Worm (Caenorhabditis elegans) whole organism, mixed stage, embryonic: ENCODE measurements around the gene gtl-1.
A peak's percentile ranks its signal among the peaks of the same experiment; 100 is the strongest.
"Not testable (repeated sequence)": the region's sequence is repeated elsewhere in the genome, so short reads cannot be mapped to it uniquely, and the experiment has no call there.

Source experiments
- M03D4.4 ChIP-seq: sonication (generic microtip); optimal IDR thresholded peaks from 2 replicates; lab custom pipeline; 2017; ENCODE audit warnings: mild to moderate bottlenecking, missing genetic modification characterization, missing compliant biosample characterization
- bed-3 ChIP-seq: fragments of 200-800 bp; sonication (Bioruptor generic); optimal IDR thresholded peaks from 3 replicates; lab custom pipeline; 2018; ENCODE audit warnings: mild to moderate bottlenecking, missing genetic modification characterization, moderate library complexity, missing compliant biosample characterization
- blmp-1 ChIP-seq: fragments of 150-350 bp; optimal IDR thresholded peaks from 2 replicates; lab custom pipeline; 2014; ENCODE audit warnings: missing biosample characterization, missing genetic modification characterization
- ceh-39 ChIP-seq: fragments of 150-350 bp; optimal IDR thresholded peaks from 2 replicates; lab custom pipeline; 2014; ENCODE audit warnings: missing biosample characterization, missing genetic modification characterization
- ceh-43 ChIP-seq: fragments of 200-800 bp; sonication (Bioruptor generic); optimal IDR thresholded peaks from 2 replicates; lab custom pipeline; 2018; ENCODE audit warnings: mild to moderate bottlenecking, missing genetic modification characterization, moderate library complexity, missing compliant biosample characterization
- ceh-83 ChIP-seq: fragments of 200-800 bp; sonication (Bioruptor generic); optimal IDR thresholded peaks from 2 replicates; lab custom pipeline; 2018; ENCODE audit warnings: mild to moderate bottlenecking, missing genetic modification characterization, missing compliant biosample characterization
- ces-1 ChIP-seq: fragments of 150-350 bp; optimal IDR thresholded peaks from 2 replicates; lab custom pipeline; 2014; ENCODE audit warnings: missing biosample characterization, missing genetic modification reagents, missing genetic modification characterization
- cnd-1 ChIP-seq: fragments of 200-800 bp; sonication (Bioruptor generic); optimal IDR thresholded peaks from 2 replicates; lab custom pipeline; 2018; ENCODE audit warnings: mild to moderate bottlenecking, missing genetic modification characterization, missing compliant biosample characterization
- drap-1 ChIP-seq: fragments of 200-800 bp; sonication (Bioruptor generic); optimal IDR thresholded peaks from 3 replicates; lab custom pipeline; 2018; ENCODE audit warnings: mild to moderate bottlenecking, missing genetic modification characterization, missing compliant biosample characterization
- elt-1 ChIP-seq: sonication (generic microtip); optimal IDR thresholded peaks from 2 replicates; lab custom pipeline; 2017; ENCODE audit warnings: missing genetic modification characterization, mild to moderate bottlenecking, missing compliant biosample characterization, antibody characterized with exemption, moderate library complexity, borderline replicate concordance; ENCODE audit not compliant: insufficient read depth
- ham-2 ChIP-seq: fragments of 200-800 bp; sonication (Bioruptor generic); optimal IDR thresholded peaks from 2 replicates; lab custom pipeline; 2018; ENCODE audit warnings: mild to moderate bottlenecking, missing genetic modification characterization, missing compliant biosample characterization
- hlh-1 ChIP-seq: fragments of 150-350 bp; optimal IDR thresholded peaks from 2 replicates; lab custom pipeline; 2014; ENCODE audit warnings: missing biosample characterization, missing genetic modification reagents, missing genetic modification characterization
- lin-13 ChIP-seq: fragments of 150-350 bp; optimal IDR thresholded peaks from 2 replicates; lab custom pipeline; 2014; ENCODE audit warnings: missing biosample characterization, missing genetic modification characterization
- lin-32 ChIP-seq: fragments of 200-800 bp; sonication (Bioruptor generic); optimal IDR thresholded peaks from 2 replicates; lab custom pipeline; 2018; ENCODE audit warnings: mild to moderate bottlenecking, missing genetic modification characterization, missing compliant biosample characterization
- lsy-2 ChIP-seq: fragments of 150-350 bp; optimal IDR thresholded peaks from 2 replicates; lab custom pipeline; 2014; ENCODE audit warnings: missing biosample characterization, missing genetic modification characterization
- mab-5 ChIP-seq: fragments of 150-350 bp; optimal IDR thresholded peaks from 2 replicates; lab custom pipeline; 2014; ENCODE audit warnings: missing biosample characterization, missing genetic modification characterization
- mls-2 ChIP-seq: sonication (generic microtip); optimal IDR thresholded peaks from 2 replicates; lab custom pipeline; 2016; ENCODE audit warnings: mild to moderate bottlenecking, missing genetic modification characterization, moderate library complexity, missing compliant biosample characterization
- nhr-12 ChIP-seq: fragments of 150-350 bp; optimal IDR thresholded peaks from 2 replicates; lab custom pipeline; 2014; ENCODE audit warnings: missing biosample characterization, missing genetic modification characterization
- nhr-2 ChIP-seq: fragments of 150-350 bp; optimal IDR thresholded peaks from 2 replicates; lab custom pipeline; 2014; ENCODE audit warnings: missing biosample characterization, missing genetic modification characterization
- nhr-237 ChIP-seq: fragments of 150-350 bp; optimal IDR thresholded peaks from 2 replicates; lab custom pipeline; 2014; ENCODE audit warnings: missing biosample characterization, missing genetic modification characterization
- nhr-28 ChIP-seq: fragments of 150-350 bp; optimal IDR thresholded peaks from 2 replicates; lab custom pipeline; 2014; ENCODE audit warnings: missing biosample characterization, missing genetic modification characterization
- nhr-76 ChIP-seq: sonication (generic microtip); optimal IDR thresholded peaks from 2 replicates; lab custom pipeline; 2017; ENCODE audit warnings: missing biosample characterization, missing genetic modification characterization
- pha-4 ChIP-seq: fragments of 150-350 bp; optimal IDR thresholded peaks from 2 replicates; lab custom pipeline; 2018; ENCODE audit warnings: missing biosample characterization, missing genetic modification reagents, missing genetic modification characterization
- snpc-4 ChIP-seq: fragments of 150-350 bp; optimal IDR thresholded peaks from 2 replicates; lab custom pipeline; 2014; ENCODE audit warnings: missing biosample characterization, missing genetic modification characterization
- sptf-1 ChIP-seq: sonication (generic microtip); optimal IDR thresholded peaks from 2 replicates; lab custom pipeline; 2017; ENCODE audit warnings: mild to moderate bottlenecking, missing genetic modification characterization, moderate library complexity, missing compliant biosample characterization
- tbx-8 ChIP-seq: fragments of 200-800 bp; sonication (Bioruptor generic); optimal IDR thresholded peaks from 2 replicates; lab custom pipeline; 2018; ENCODE audit warnings: mild to moderate bottlenecking, missing genetic modification characterization, moderate library complexity, missing compliant biosample characterization
- unc-39 ChIP-seq: fragments of 150-350 bp; optimal IDR thresholded peaks from 2 replicates; lab custom pipeline; 2014; ENCODE audit warnings: missing biosample characterization, missing genetic modification characterization
- unc-62 ChIP-seq: fragments of 150-350 bp; optimal IDR thresholded peaks from 2 replicates; lab custom pipeline; 2014; ENCODE audit warnings: missing biosample characterization, missing genetic modification reagents, missing genetic modification characterization
- zip-8 ChIP-seq: fragments of 150-350 bp; optimal IDR thresholded peaks from 2 replicates; lab custom pipeline; 2014; ENCODE audit warnings: missing biosample characterization, missing genetic modification characterization
- ztf-11 ChIP-seq: fragments of 150-350 bp; optimal IDR thresholded peaks from 2 replicates; lab custom pipeline; 2014; ENCODE audit warnings: missing biosample characterization, missing genetic modification characterization

gtl-1 gene

ce11 chrIV:11211547-11211946, 47.8 kb downstream of the gtl-1 start:
- TF ChIP-seq nhr-2 (tag; lab: Kevin White, UChicago) = no peak
- no peak for TF ChIP-seq mls-2 (tag; lab: Kevin White, UChicago)
- TF ChIP-seq drap-1 (GFP tag; lab: Kevin White, UChicago) = no peak
- TF ChIP-seq ceh-43 = no peak
- no peak for TF ChIP-seq nhr-12 (tag; lab: Kevin White, UChicago)
- TF ChIP-seq nhr-237 (tag; lab: Kevin White, UChicago) = no peak
- TF ChIP-seq ces-1 (GFP tag; lab: Kevin White, UChicago) = no peak
- TF ChIP-seq elt-1 (tag; lab: Kevin White, UChicago) = peak; percentile 94
- TF ChIP-seq ham-2 (GFP tag; lab: Kevin White, UChicago) = peak; percentile 84
- TF ChIP-seq blmp-1 = no peak
- no peak for TF ChIP-seq pha-4
- no peak for TF ChIP-seq tbx-8 (GFP tag; lab: Kevin White, UChicago)
- TF ChIP-seq M03D4.4 (tag; lab: Kevin White, UChicago) = no peak
- TF ChIP-seq cnd-1 (tag; lab: Kevin White, UChicago) = no peak
- TF ChIP-seq lin-32 = no peak
- TF ChIP-seq unc-39 (tag; lab: Kevin White, UChicago) = no peak
- TF ChIP-seq bed-3 (GFP tag; lab: Kevin White, UChicago) = no peak

DNA sequence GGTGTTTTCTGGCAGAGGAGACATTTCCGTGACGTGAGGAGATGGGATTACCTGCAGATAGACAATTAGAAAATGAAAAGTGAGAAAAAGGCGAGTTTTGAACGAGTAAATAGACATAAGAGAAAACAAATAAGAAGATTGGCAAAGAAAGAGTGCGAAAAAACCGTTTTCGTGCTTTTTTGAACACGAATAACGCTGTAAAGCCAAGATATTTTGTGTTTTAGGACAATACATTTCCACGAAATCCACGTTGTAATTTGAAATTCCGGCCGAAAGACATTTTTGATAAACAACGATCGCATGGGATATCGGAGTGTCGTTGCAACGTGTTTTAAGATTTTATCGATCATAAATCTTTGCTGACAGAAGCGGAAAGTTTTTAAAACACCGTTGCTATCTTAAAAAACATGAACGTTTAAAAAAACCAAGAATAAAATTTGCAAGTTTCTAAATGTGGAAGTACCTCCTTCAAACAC, 48.5 kb downstream of the gtl-1 start, which contains the start of gene adk-1:
adk-1 (minus strand) TSS at position 51 of the 476 bp plus-strand sequence.
- no peak for TF ChIP-seq lin-13 (tag; lab: Kevin White, UChicago)
- no peak for TF ChIP-seq pha-4
- no peak for TF ChIP-seq snpc-4 (tag; lab: Kevin White, UChicago)
- TF ChIP-seq drap-1 (GFP tag; lab: Kevin White, UChicago) = no peak
- no peak for TF ChIP-seq elt-1 (tag; lab: Kevin White, UChicago)
- TF ChIP-seq lin-32 = no peak
- TF ChIP-seq nhr-28 (tag; lab: Kevin White, UChicago) = no peak
- TF ChIP-seq ceh-39 (tag; lab: Kevin White, UChicago) = no peak
- TF ChIP-seq nhr-237 (tag; lab: Kevin White, UChicago) = no peak
- no peak for TF ChIP-seq zip-8 (tag; lab: Kevin White, UChicago)
- TF ChIP-seq mab-5 (tag; lab: Kevin White, UChicago) = no peak
- TF ChIP-seq nhr-76 (tag; lab: Kevin White, UChicago) = no peak
- TF ChIP-seq unc-39 (tag; lab: Kevin White, UChicago) = no peak
- TF ChIP-seq ces-1 (GFP tag; lab: Kevin White, UChicago) = no peak
- no peak for TF ChIP-seq tbx-8 (GFP tag; lab: Kevin White, UChicago)
- no peak for TF ChIP-seq sptf-1 (tag; lab: Kevin White, UChicago)
- TF ChIP-seq ham-2 (GFP tag; lab: Kevin White, UChicago) = no peak

- TF ChIP-seq elt-1 (tag; lab: Kevin White, UChicago) = no peak
- no peak for TF ChIP-seq lsy-2
- no peak for TF ChIP-seq nhr-76 (tag; lab: Kevin White, UChicago)
- TF ChIP-seq cnd-1 (tag; lab: Kevin White, UChicago) = no peak
- TF ChIP-seq sptf-1 (tag; lab: Kevin White, UChicago) = no peak
- TF ChIP-seq ceh-83 (GFP tag; lab: Kevin White, UChicago) = no peak
- TF ChIP-seq lin-32 = no peak
- no peak for TF ChIP-seq ceh-39 (tag; lab: Kevin White, UChicago)
- no peak for TF ChIP-seq mab-5 (tag; lab: Kevin White, UChicago)
- TF ChIP-seq hlh-1 = no peak
- no peak for TF ChIP-seq ztf-11 (tag; lab: Kevin White, UChicago)
- TF ChIP-seq snpc-4 (tag; lab: Kevin White, UChicago) = no peak
- no peak for TF ChIP-seq nhr-2 (tag; lab: Kevin White, UChicago)
- TF ChIP-seq nhr-237 (tag; lab: Kevin White, UChicago) = no peak
- TF ChIP-seq unc-62 (GFP tag; lab: Kevin White, UChicago) = no peak
- no peak for TF ChIP-seq M03D4.4 (tag; lab: Kevin White, UChicago)
Measured at ce11 chrIV:11207186-11207585, 52.1 kb downstream of the gtl-1 start, which contains the start of gene R07H5.9. R07H5.9 (plus strand) TSS chrIV:11207486.

DNA sequence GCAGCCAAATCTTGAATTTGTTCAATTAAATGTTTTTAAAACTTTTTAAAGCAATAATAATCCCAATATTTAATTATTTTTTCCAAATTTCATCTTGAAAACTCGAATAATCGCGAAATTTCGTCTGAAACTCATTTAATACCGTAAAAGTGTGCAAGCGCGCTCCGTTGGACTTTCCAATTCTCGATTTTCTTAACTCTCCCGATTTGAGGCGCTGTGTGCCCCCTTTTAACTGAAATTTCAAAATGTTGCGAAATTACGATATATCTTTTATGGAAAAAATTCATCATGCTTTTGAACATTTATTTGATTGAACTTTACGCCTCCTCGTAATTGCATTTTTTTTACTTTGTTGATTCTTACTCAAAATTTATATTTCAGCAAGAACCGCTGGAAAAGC, 56.9 kb downstream of the gtl-1 start, which contains the start of gene R07H5.11:
R07H5.11 (plus strand) TSS at position 380 of the 400 bp plus-strand sequence.
- TF ChIP-seq M03D4.4 (tag; lab: Kevin White, UChicago); mls-2 (tag; lab: Kevin White, UChicago); ces-1 (GFP tag; lab: Kevin White, UChicago): not testable (repeated sequence)
